Fruit fly (Drosophila melanogaster) whole organism, adult: ENCODE data around the gene CG15578.
"Not testable (repeated sequence)": the region's sequence is repeated elsewhere in the genome, so short reads cannot be mapped to it uniquely, and the experiment has no call there.

Experiments
- CG11617 ChIP-seq: fragments of 200-800 bp; sonication (Bioruptor generic); optimal IDR thresholded peaks from 2 replicates; lab custom pipeline; 2017; ENCODE audit warnings: mild to moderate bottlenecking, missing biosample characterization, missing genetic modification reagents, missing genetic modification characterization
- CG12768 ChIP-seq: fragments of 200-800 bp; sonication (Bioruptor generic); optimal IDR thresholded peaks from 2 replicates; lab custom pipeline; 2017; ENCODE audit warnings: missing biosample characterization, missing genetic modification characterization, mild to moderate bottlenecking, moderate library complexity, missing genetic modification reagents
- CG14711 ChIP-seq: fragments of 200-800 bp; sonication (Bioruptor generic); optimal IDR thresholded peaks from 2 replicates; lab custom pipeline; 2018; ENCODE audit warnings: missing biosample characterization, mild to moderate bottlenecking, missing genetic modification characterization, moderate library complexity
- CG1620 ChIP-seq: fragments of 200-800 bp; sonication (Bioruptor generic); optimal IDR thresholded peaks from 2 replicates; lab custom pipeline; 2016; ENCODE audit warnings: missing biosample characterization, missing genetic modification characterization
- CG33017 ChIP-seq: fragments of 200-800 bp; sonication (Bioruptor generic); optimal IDR thresholded peaks from 2 replicates; lab custom pipeline; 2018; ENCODE audit warnings: missing biosample characterization, mild to moderate bottlenecking, missing genetic modification characterization, moderate library complexity
- CG5204 ChIP-seq: fragments of 200-800 bp; sonication (Bioruptor generic); optimal IDR thresholded peaks from 2 replicates; lab custom pipeline; 2016; ENCODE audit warnings: missing biosample characterization, missing genetic modification characterization
- CG7045 ChIP-seq: fragments of 200-800 bp; sonication (Bioruptor generic); optimal IDR thresholded peaks from 2 replicates; lab custom pipeline; 2017; ENCODE audit warnings: missing biosample characterization, mild to moderate bottlenecking, missing genetic modification characterization
- CG7101 ChIP-seq: fragments of 200-800 bp; sonication (Bioruptor generic); optimal IDR thresholded peaks from 2 replicates; lab custom pipeline; 2018; ENCODE audit warnings: missing biosample characterization, mild to moderate bottlenecking, missing genetic modification characterization, moderate library complexity
- Clk ChIP-seq: fragments of 200-800 bp; sonication (Bioruptor generic); optimal IDR thresholded peaks from 2 replicates; lab custom pipeline; 2017; ENCODE audit warnings: missing biosample characterization, missing genetic modification characterization
- Crg-1 ChIP-seq: fragments of 200-800 bp; sonication (Bioruptor generic); optimal IDR thresholded peaks from 2 replicates; lab custom pipeline; 2016; ENCODE audit warnings: missing biosample characterization, missing genetic modification characterization
- Hr96 ChIP-seq: fragments of 200-800 bp; sonication (Bioruptor generic); optimal IDR thresholded peaks from 2 replicates; lab custom pipeline; 2016; ENCODE audit warnings: missing biosample characterization, missing genetic modification characterization
- Mnt ChIP-seq: fragments of 200-800 bp; sonication (Bioruptor generic); optimal IDR thresholded peaks from 2 replicates; lab custom pipeline; 2016; ENCODE audit warnings: missing biosample characterization, mild to moderate bottlenecking, missing genetic modification characterization
- bab1 ChIP-seq: fragments of 200-800 bp; sonication (Bioruptor generic); optimal IDR thresholded peaks from 3 replicates; lab custom pipeline; 2019; ENCODE audit warnings: missing biosample characterization, mild to moderate bottlenecking, missing genetic modification characterization, moderate library complexity
- cic ChIP-seq: fragments of 200-800 bp; sonication (Bioruptor generic); optimal IDR thresholded peaks from 2 replicates; lab custom pipeline; 2017; ENCODE audit warnings: missing biosample characterization, mild to moderate bottlenecking, missing genetic modification characterization, moderate library complexity
- kay ChIP-seq: fragments of 200-800 bp; sonication (Bioruptor generic); peaks from one replicate; lab custom pipeline; 2016; ENCODE audit warnings: missing biosample characterization, missing genetic modification characterization, borderline replicate concordance
- ovo ChIP-seq: fragments of 200-800 bp; sonication (Bioruptor generic); optimal IDR thresholded peaks from 2 replicates; lab custom pipeline; 2016; ENCODE audit warnings: missing biosample characterization, missing genetic modification characterization
- pad ChIP-seq: fragments of 200-800 bp; sonication (Bioruptor generic); optimal IDR thresholded peaks from 3 replicates; lab custom pipeline; 2017; ENCODE audit warnings: missing biosample characterization, missing genetic modification characterization, mild to moderate bottlenecking, moderate library complexity, missing genetic modification reagents
- tj ChIP-seq: fragments of 200-800 bp; sonication (Bioruptor generic); optimal IDR thresholded peaks from 3 replicates; lab custom pipeline; 2017; ENCODE audit warnings: missing biosample characterization, mild to moderate bottlenecking, missing genetic modification characterization, moderate library complexity
- toe ChIP-seq: fragments of 200-800 bp; sonication (Bioruptor generic); optimal IDR thresholded peaks from 2 replicates; lab custom pipeline; 2016; ENCODE audit warnings: missing biosample characterization, missing genetic modification characterization

Gene CG15578

DNA sequence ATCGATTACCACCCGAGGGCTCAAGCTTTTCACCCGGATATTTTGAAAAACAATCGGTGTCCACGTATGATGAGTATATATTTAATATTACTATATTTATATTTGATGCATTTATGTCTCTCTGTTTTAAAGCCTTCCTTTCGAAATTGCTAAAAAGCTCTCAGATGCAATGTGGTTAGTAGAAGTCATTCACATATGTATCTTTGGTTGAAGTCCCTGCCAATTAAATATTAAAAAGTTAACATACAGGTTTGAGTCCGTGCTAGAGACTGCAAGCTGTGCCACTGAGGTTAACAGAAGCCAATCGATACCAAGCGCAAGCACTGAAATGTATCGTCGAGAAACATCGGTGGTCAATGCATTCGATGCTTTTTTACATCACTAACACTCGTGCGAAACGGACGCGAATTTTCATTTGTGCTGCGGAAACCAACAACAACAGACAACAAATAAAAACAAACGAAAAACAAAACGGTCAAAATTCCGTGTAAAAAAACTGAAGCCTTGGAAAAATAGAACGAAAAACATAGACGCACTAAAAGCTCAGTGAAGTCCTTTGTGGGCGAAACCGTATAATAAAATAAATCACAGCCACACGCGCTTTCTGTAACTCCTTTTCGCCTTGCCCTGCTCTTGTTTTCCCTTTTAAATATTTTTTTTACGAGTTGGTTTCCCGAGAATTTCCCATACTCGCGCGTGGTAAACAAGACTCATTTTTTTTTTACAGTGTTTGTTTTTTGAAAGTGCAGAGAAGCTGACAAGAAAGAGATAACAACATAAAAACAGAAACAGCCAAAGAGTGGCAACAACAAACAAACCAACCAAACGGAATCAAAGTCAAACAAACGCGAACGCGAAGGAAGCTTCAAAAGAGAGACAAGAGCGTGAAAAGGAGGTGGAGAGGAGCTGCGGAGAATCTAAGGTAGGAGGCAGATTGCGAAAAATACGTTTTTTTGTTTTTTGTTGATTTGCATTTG lies 44.8 kb upstream of the CG15578 start, which contains the start of gene norpA:
TSS of gene norpA (plus strand) at position 393 of the 977 bp plus-strand sequence.
- TF ChIP-seq CG11617 (GFP tag; lab: Kevin White, UChicago) = peak; percentile 40
- no peak for TF ChIP-seq CG12768 (GFP tag; lab: Kevin White, UChicago)
- no peak for TF ChIP-seq Hr96 (GFP tag; lab: Kevin White, UChicago)
- peak; percentile 66 for TF ChIP-seq Mnt (GFP tag; lab: Kevin White, UChicago)
- no peak for TF ChIP-seq kay (GFP tag; lab: Kevin White, UChicago)
- TF ChIP-seq CG7101 = peak; percentile 36
- peak; percentile 43 for TF ChIP-seq bab1 (GFP tag; lab: Kevin White, UChicago)

DNA sequence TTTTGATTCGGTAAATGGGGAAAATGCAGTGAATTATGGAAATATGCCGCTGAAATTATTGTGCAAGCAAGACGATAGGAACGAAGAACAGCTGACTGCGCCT lies 44.2 kb upstream of the CG15578 start, which contains the start of gene mRpL33:
TSS of gene mRpL33 (minus strand) at position 101 of the 103 bp plus-strand sequence.
- TF ChIP-seq pad (GFP tag; lab: Kevin White, UChicago) (no peak), ovo (GFP tag; lab: Kevin White, UChicago) (no peak), CG7045 (no peak), Clk (GFP tag; lab: Kevin White, UChicago) (no peak), Hr96 (GFP tag; lab: Kevin White, UChicago) (no peak), CG14711 (tag; lab: Kevin White, UChicago) (no peak), kay (GFP tag; lab: Kevin White, UChicago) (no peak), CG1620 (GFP tag; lab: Kevin White, UChicago) (no peak), CG33017 (tag; lab: Kevin White, UChicago) (no peak)

DNA sequence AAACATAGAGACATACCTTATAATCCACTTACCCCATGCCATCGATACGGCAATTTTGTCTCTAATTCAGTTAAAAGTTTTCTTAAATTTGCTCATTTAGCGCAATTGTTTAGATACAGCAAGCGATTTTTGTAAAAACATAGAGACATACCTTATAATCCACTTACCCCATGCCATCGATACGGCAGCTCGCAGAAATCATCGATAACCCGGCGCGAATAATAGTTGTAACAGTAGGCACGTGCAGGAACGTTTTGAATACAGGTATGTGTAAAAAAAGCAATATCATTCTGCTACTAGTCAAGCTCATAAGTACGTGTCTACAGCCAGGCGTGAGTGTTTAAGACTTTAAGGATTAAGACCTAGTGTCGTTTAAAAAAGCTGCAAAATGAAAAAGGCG lies 41.5 kb upstream of the CG15578 start, which contains the start of gene NO66:
TSS of gene NO66 (plus strand) at position 199 of the 400 bp plus-strand sequence.
- peak; percentile 67 for TF ChIP-seq Mnt (GFP tag; lab: Kevin White, UChicago)

DNA sequence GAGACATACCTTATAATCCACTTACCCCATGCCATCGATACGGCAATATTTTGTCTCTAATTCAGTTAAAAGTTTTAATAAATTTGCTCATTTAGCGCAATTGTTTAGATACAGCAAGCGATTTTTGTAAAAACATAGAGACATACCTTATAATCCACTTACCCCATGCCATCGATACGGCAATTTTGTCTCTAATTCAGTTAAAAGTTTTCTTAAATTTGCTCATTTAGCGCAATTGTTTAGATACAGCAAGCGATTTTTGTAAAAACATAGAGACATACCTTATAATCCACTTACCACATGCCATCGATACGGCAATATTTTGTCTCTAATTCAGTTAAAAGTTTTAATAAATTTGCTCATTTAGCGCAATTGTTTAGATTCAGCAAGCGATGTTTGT lies 40.9 kb upstream of the CG15578 start, which contains the start of gene mei-9:
TSS of gene mei-9 (minus strand) at position 101 of the 400 bp plus-strand sequence.
- not testable (repeated sequence) for TF ChIP-seq CG12768 (GFP tag; lab: Kevin White, UChicago); kay (GFP tag; lab: Kevin White, UChicago); CG33017 (tag; lab: Kevin White, UChicago)

DNA sequence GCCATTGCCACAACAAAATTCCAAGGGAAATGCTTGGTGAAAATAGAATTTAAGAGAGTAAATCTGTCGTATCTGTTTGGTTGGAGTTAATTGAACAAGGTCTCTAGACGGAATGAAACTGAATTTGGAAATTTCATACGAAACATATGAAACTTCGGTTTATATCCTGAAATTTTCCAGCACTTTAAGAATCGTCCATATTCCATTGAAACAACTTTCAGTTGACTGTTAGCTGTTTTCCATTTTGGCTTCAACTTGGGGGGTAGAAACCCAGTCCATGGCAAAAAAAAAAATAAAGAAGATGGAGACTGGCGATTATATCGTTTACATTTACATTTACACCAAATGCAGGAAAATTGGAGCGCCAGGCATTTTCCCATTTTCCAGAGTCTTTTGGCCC lies 33.9 kb upstream of the CG15578 start, which contains the start of gene CG15579:
TSS of gene CG15579 (minus strand) at position 101 of the 400 bp plus-strand sequence.
- no peak for TF ChIP-seq Crg-1 (GFP tag; lab: Kevin White, UChicago)
- TF ChIP-seq ovo (GFP tag; lab: Kevin White, UChicago) = no peak

DNA sequence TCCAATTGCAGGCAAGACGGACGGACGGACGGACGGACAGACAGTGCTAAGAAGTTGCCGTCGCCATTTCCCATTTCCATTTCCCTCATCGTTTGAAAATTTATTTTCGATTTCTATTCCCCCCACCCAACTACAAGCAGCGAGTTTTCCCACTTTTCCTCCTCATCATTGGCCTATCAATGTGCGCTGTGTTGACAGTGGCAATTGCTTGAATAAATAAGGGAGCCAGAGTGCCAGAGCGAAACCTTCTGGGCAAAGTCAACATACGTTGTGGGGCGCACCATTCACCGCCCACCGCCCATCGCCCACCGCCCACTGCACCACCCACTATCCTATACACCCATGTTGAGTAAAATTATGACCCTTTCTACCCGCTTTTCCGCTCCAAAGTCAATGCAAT lies 28.2 kb upstream of the CG15578 start:
- TF ChIP-seq Clk (GFP tag; lab: Kevin White, UChicago) (no peak), CG33017 (tag; lab: Kevin White, UChicago) (no peak), bab1 (GFP tag; lab: Kevin White, UChicago) (no peak), CG5204 (GFP tag; lab: Kevin White, UChicago) (no peak), CG7045 (no peak), Hr96 (GFP tag; lab: Kevin White, UChicago) (no peak), CG14711 (tag; lab: Kevin White, UChicago) (no peak), cic (GFP tag; lab: Kevin White, UChicago) (no peak), Mnt (GFP tag; lab: Kevin White, UChicago) (no peak), CG12768 (GFP tag; lab: Kevin White, UChicago) (no peak), kay (GFP tag; lab: Kevin White, UChicago) (no peak), CG11617 (GFP tag; lab: Kevin White, UChicago) (no peak), tj (GFP tag; lab: Kevin White, UChicago) (no peak), toe (no peak), Crg-1 (GFP tag; lab: Kevin White, UChicago) (no peak), ovo (GFP tag; lab: Kevin White, UChicago) (no peak)

dm6 chrX:4302246-4302645 lies 24.5 kb upstream of the CG15578 start, which contains the start of gene CG12692:
Gene CG12692, minus strand, starts transcription at chrX:4302346.
- TF ChIP-seq toe = no peak

dm6 chrX:4293418-4293817 lies 15.7 kb upstream of the CG15578 start:
- TF ChIP-seq CG7045 (no peak), CG7101 (no peak), CG5204 (GFP tag; lab: Kevin White, UChicago) (no peak), CG12768 (GFP tag; lab: Kevin White, UChicago) (no peak)
